Worm (Caenorhabditis elegans): ENCODE measurements around the gene srj-53.

- TF ChIP-seq hlh-11 (tag; optimal IDR thresholded peaks at IDR 0.05) (no peak), ama-1 (optimal IDR thresholded peaks at IDR 0.05) (no peak), zfp-2 (tag; optimal IDR thresholded peaks at IDR 0.05) (no peak), Y105C5A.15 (GFP tag; IDR thresholded peaks at IDR 0.05) (no peak), nhr-237 (tag; optimal IDR thresholded peaks at IDR 0.05) (no peak), Y75B8A.6 (GFP tag; IDR thresholded peaks at IDR 0.05) (no peak), ceh-82 (tag; optimal IDR thresholded peaks at IDR 0.05) (no peak)
These were observed 48.4 kb downstream of the srj-53 start, which contains the start of gene F48G7.12 for ce11 chrV:646129-646528.

Data from whole organism, L4 larva.